Fruit fly (Drosophila melanogaster) S2 (cell line): ENCODE results near the gene p.

ENCODE experiments used
- CG8478 ChIP-seq: fragments of >200 bp; optimal IDR thresholded peaks from 2 replicates; lab custom pipeline; 2018
- CTCF ChIP-seq, 2 experiments: fragments of >200 bp; optimal IDR thresholded peaks; 2 replicates each; lab custom pipeline; 2018

DNA sequence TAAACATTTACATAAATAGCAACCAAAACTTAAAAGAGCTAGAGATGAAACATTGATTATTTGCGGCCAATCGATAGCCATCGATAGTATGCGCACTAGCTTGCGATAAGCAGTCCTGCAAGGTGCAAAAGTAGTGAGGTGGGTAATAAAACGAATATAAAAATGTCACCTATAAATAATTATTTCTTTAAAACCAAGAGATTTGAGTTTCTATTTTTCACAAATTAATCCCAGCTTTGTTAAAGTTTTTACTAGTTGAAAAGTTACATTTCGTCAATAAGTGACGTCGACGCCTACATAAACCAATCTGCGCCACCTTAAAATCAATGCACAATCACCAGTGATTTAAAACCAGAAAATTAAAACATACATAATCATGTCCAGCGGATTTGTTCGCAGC, 19.7 kb downstream of the p start, which contains the start of the genes Mkk4 and SLIRP2:
- no peak for TF ChIP-seq CG8478 (lab: Kevin White, UChicago)
- no peak for TF ChIP-seq CTCF (optimal IDR thresholded peaks at IDR 0.05; lab: Kevin White, UChicago)
